Worm (Caenorhabditis elegans): ENCODE data around the gene smf-3.

- TF ChIP-seq flh-1 (GFP tag; optimal IDR thresholded peaks at IDR 0.05), result no peak
- no peak for TF ChIP-seq lsy-2 (tag; optimal IDR thresholded peaks at IDR 0.05)
- no peak for TF ChIP-seq pha-4 (tag; optimal IDR thresholded peaks at IDR 0.05)
- no peak for TF ChIP-seq nhr-12 (tag; optimal IDR thresholded peaks at IDR 0.05)
- TF ChIP-seq ceh-39 (tag; optimal IDR thresholded peaks at IDR 0.05), result no peak
- no peak for TF ChIP-seq unc-62 (GFP tag; optimal IDR thresholded peaks at IDR 0.05)
Measured at ce11 chrIV:2658733-2659132, 40.1 kb downstream of the smf-3 start.

All from whole organism, mixed stage, embryonic.